Worm (Caenorhabditis elegans) whole organism, mixed stage, embryonic: Measurements from ENCODE around the gene Y25C1A.8.

ENCODE experiments used
- ces-1 ChIP-seq: fragments of 150-350 bp; optimal IDR thresholded peaks from 2 replicates; lab custom pipeline; 2014; ENCODE audit warnings: missing biosample characterization, missing genetic modification reagents, missing genetic modification characterization
- elt-1 ChIP-seq: sonication (generic microtip); optimal IDR thresholded peaks from 2 replicates; lab custom pipeline; 2017; ENCODE audit warnings: missing genetic modification characterization, mild to moderate bottlenecking, missing compliant biosample characterization, antibody characterized with exemption, moderate library complexity, borderline replicate concordance; ENCODE audit not compliant: insufficient read depth
- elt-3 ChIP-seq: fragments of 150-350 bp; optimal IDR thresholded peaks from 2 replicates; lab custom pipeline; 2014; ENCODE audit warnings: missing biosample characterization, missing genetic modification characterization
- ham-2 ChIP-seq: fragments of 200-800 bp; sonication (Bioruptor generic); optimal IDR thresholded peaks from 2 replicates; lab custom pipeline; 2018; ENCODE audit warnings: mild to moderate bottlenecking, missing genetic modification characterization, missing compliant biosample characterization
- mep-1 ChIP-seq: fragments of 150-350 bp; optimal IDR thresholded peaks from 2 replicates; lab custom pipeline; 2017; ENCODE audit warnings: missing biosample characterization, missing genetic modification reagents, missing genetic modification characterization, inconsistent platforms
- mls-2 ChIP-seq: sonication (generic microtip); optimal IDR thresholded peaks from 2 replicates; lab custom pipeline; 2016; ENCODE audit warnings: mild to moderate bottlenecking, missing genetic modification characterization, moderate library complexity, missing compliant biosample characterization
- nhr-12 ChIP-seq: fragments of 150-350 bp; optimal IDR thresholded peaks from 2 replicates; lab custom pipeline; 2014; ENCODE audit warnings: missing biosample characterization, missing genetic modification characterization
- nhr-237 ChIP-seq: fragments of 150-350 bp; optimal IDR thresholded peaks from 2 replicates; lab custom pipeline; 2014; ENCODE audit warnings: missing biosample characterization, missing genetic modification characterization
- nhr-76 ChIP-seq: sonication (generic microtip); optimal IDR thresholded peaks from 2 replicates; lab custom pipeline; 2017; ENCODE audit warnings: missing biosample characterization, missing genetic modification characterization
- pha-4 ChIP-seq: fragments of 150-350 bp; optimal IDR thresholded peaks from 2 replicates; lab custom pipeline; 2018; ENCODE audit warnings: missing biosample characterization, missing genetic modification reagents, missing genetic modification characterization
- snpc-4 ChIP-seq: fragments of 150-350 bp; optimal IDR thresholded peaks from 2 replicates; lab custom pipeline; 2014; ENCODE audit warnings: missing biosample characterization, missing genetic modification characterization
- unc-120 ChIP-seq: sonication (generic microtip); optimal IDR thresholded peaks from 2 replicates; lab custom pipeline; 2017; ENCODE audit warnings: missing genetic modification characterization, missing compliant biosample characterization; ENCODE audit not compliant: poor library complexity, severe bottlenecking
- unc-39 ChIP-seq: fragments of 150-350 bp; optimal IDR thresholded peaks from 2 replicates; lab custom pipeline; 2014; ENCODE audit warnings: missing biosample characterization, missing genetic modification characterization
- ztf-11 ChIP-seq: fragments of 150-350 bp; optimal IDR thresholded peaks from 2 replicates; lab custom pipeline; 2014; ENCODE audit warnings: missing biosample characterization, missing genetic modification characterization

DNA sequence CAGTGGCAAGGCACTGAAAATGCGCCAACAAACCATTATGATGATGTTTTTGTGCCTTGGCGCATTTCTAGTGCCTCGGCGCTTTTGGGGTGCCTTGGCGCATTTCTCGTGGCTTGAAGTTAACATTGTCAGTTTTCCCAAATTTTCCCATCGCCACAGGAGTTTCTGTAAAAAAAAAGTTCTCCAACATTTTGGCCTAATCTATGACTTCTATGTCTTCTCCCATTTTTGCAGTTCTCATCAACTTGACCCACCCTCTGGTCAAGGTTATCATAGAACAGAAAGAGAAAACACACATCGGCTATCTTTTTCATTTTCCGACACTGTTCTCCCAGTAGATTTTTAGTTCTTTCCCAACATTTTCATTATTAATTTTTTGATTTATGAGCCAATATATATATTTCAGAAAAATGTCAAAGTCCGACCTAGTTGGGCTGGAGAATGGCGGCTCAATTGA, 38.3 kb downstream of the Y25C1A.8 start, which contains the start of the genes B0454.26 and B0454.5:
- TF ChIP-seq ham-2 (GFP tag; lab: Kevin White, UChicago) = no peak
- no peak for TF ChIP-seq elt-3 (tag; lab: Kevin White, UChicago)
- TF ChIP-seq mls-2 = no peak
- no peak for TF ChIP-seq nhr-237 (tag; lab: Kevin White, UChicago)
- no peak for TF ChIP-seq unc-120 (tag; lab: Kevin White, UChicago)
- TF ChIP-seq pha-4 = no peak
- TF ChIP-seq elt-1 (tag; lab: Kevin White, UChicago) = no peak
- no peak for TF ChIP-seq snpc-4 (tag; lab: Kevin White, UChicago)
- no peak for TF ChIP-seq nhr-12 (tag; lab: Kevin White, UChicago)
- no peak for TF ChIP-seq ces-1 (GFP tag; lab: Kevin White, UChicago)
- TF ChIP-seq ztf-11 (tag; lab: Kevin White, UChicago) = no peak
- no peak for TF ChIP-seq nhr-76
- TF ChIP-seq unc-39 (tag; lab: Kevin White, UChicago) = no peak
- TF ChIP-seq mep-1 = no peak
